Fruit fly (Drosophila melanogaster): ENCODE data around the gene CG9368.

The CG9368 gene

dm6 chr3L:19561745-19562144 lies 39.7 kb upstream of the CG9368 start (continued):
- TF ChIP-seq gfzf (GFP tag; optimal IDR thresholded peaks at IDR 0.05): no peak
- TF ChIP-seq CG34224 (GFP tag; IDR thresholded peaks at IDR 0.05; ENCODE audit: partially characterized antibody): no peak
- TF ChIP-seq Stat92E (GFP tag; optimal IDR thresholded peaks at IDR 0.05): no peak
- no peak for TF ChIP-seq Xrp1 (GFP tag; IDR thresholded peaks at IDR 0.05)
- no peak for TF ChIP-seq CG13894 (tag; optimal IDR thresholded peaks at IDR 0.05)
- TF ChIP-seq CG11504 (tag; optimal IDR thresholded peaks at IDR 0.05): peak; percentile 60
- TF ChIP-seq Ravus (GFP tag; IDR thresholded peaks at IDR 0.05): no peak
- no peak for TF ChIP-seq Sry-δ (GFP tag; optimal IDR thresholded peaks at IDR 0.05)
- peak; percentile 21 for TF ChIP-seq CG13296 (GFP tag; optimal IDR thresholded peaks at IDR 0.05)
- TF ChIP-seq ttk (GFP tag; IDR thresholded peaks at IDR 0.05): no peak
- no peak for TF ChIP-seq abd-A (tag; optimal IDR thresholded peaks at IDR 0.05)
- no peak for TF ChIP-seq dimm (GFP tag; IDR thresholded peaks at IDR 0.05)
- TF ChIP-seq jing (GFP tag; optimal IDR thresholded peaks at IDR 0.05): no peak
- no peak for TF ChIP-seq CG8478 (optimal IDR thresholded peaks at IDR 0.05)
- no peak for TF ChIP-seq NC2β (GFP tag; optimal IDR thresholded peaks at IDR 0.05)
- no peak for TF ChIP-seq Atf3 (GFP tag; optimal IDR thresholded peaks at IDR 0.05)
- no peak for TF ChIP-seq CG5953 (GFP tag; IDR thresholded peaks at IDR 0.05)
- TF ChIP-seq tio (GFP tag; optimal IDR thresholded peaks at IDR 0.05): no peak
- TF ChIP-seq CG12942 (GFP tag; optimal IDR thresholded peaks at IDR 0.05): no peak
- no peak for TF ChIP-seq CG2116 (GFP tag; optimal IDR thresholded peaks at IDR 0.05)
- peak; percentile 16 for TF ChIP-seq D19B (GFP tag; optimal IDR thresholded peaks at IDR 0.05)
- no peak for TF ChIP-seq CG11093 (GFP tag; IDR thresholded peaks at IDR 0.05)
- TF ChIP-seq gro (GFP tag; optimal IDR thresholded peaks at IDR 0.05): peak; percentile 6
- no peak for TF ChIP-seq Poxn (GFP tag; IDR thresholded peaks at IDR 0.05)
- TF ChIP-seq CG9932 (GFP tag; IDR thresholded peaks at IDR 0.05): peak; percentile 40
- TF ChIP-seq CG2199 (GFP tag; IDR thresholded peaks at IDR 0.05): no peak
- no peak for TF ChIP-seq CG7987 (GFP tag; optimal IDR thresholded peaks at IDR 0.05)
- no peak for TF ChIP-seq run (tag; optimal IDR thresholded peaks at IDR 0.05)
- peak; percentile 32 for TF ChIP-seq CG18262 (tag; optimal IDR thresholded peaks at IDR 0.05)
- no peak for TF ChIP-seq yki (optimal IDR thresholded peaks at IDR 0.05)
- no peak for TF ChIP-seq CG8281 (tag; optimal IDR thresholded peaks at IDR 0.05)
- peak; percentile 74 for TF ChIP-seq CG2678 (tag; optimal IDR thresholded peaks at IDR 0.05)
- TF ChIP-seq CG15269 (tag; optimal IDR thresholded peaks at IDR 0.05): peak; percentile 25
- no peak for TF ChIP-seq nerfin-2 (GFP tag; IDR thresholded peaks at IDR 0.05; ENCODE audit: partially characterized antibody)
- TF ChIP-seq CG7556 (GFP tag; optimal IDR thresholded peaks at IDR 0.05): peak; percentile 39
- no peak for TF ChIP-seq Bgb (GFP tag; IDR thresholded peaks at IDR 0.05; ENCODE audit: partially characterized antibody)
- no peak for TF ChIP-seq CG14014 (GFP tag; IDR thresholded peaks at IDR 0.05)
- TF ChIP-seq PHDP (tag; optimal IDR thresholded peaks at IDR 0.05): peak; percentile 18
- no peak for TF ChIP-seq p53 (GFP tag; optimal IDR thresholded peaks at IDR 0.05)
- TF ChIP-seq CG17802 (tag; optimal IDR thresholded peaks at IDR 0.05): no peak
- no peak for TF ChIP-seq chinmo (GFP tag; IDR thresholded peaks at IDR 0.05; ENCODE audit: partially characterized antibody)
- TF ChIP-seq gem (tag; optimal IDR thresholded peaks at IDR 0.05): peak; percentile 72
- peak; percentile 1 for TF ChIP-seq zfh2 (GFP tag; optimal IDR thresholded peaks at IDR 0.05)
- TF ChIP-seq CG5245 (GFP tag; optimal IDR thresholded peaks at IDR 0.05): no peak
- TF ChIP-seq so (GFP tag; IDR thresholded peaks at IDR 0.05): no peak
- TF ChIP-seq emc (GFP tag; optimal IDR thresholded peaks at IDR 0.05): no peak
- TF ChIP-seq CoRest (tag; optimal IDR thresholded peaks at IDR 0.05): peak; percentile 27
- no peak for TF ChIP-seq CG7271 (tag; optimal IDR thresholded peaks at IDR 0.05)
- no peak for TF ChIP-seq Nf-YB (GFP tag; optimal IDR thresholded peaks at IDR 0.05)
- TF ChIP-seq CG1233 (GFP tag; optimal IDR thresholded peaks at IDR 0.05): no peak
- no peak for TF ChIP-seq stwl (tag; optimal IDR thresholded peaks at IDR 0.05)
- TF ChIP-seq chm (GFP tag; IDR thresholded peaks at IDR 0.05): no peak
